Worm (Caenorhabditis elegans) whole organism, mixed stage, embryonic: Measurements from ENCODE around the gene nemp-1.

Source experiments
- lin-32 ChIP-seq: fragments of 200-800 bp; sonication (Bioruptor generic); optimal IDR thresholded peaks from 2 replicates; lab custom pipeline; 2018; ENCODE audit warnings: mild to moderate bottlenecking, missing genetic modification characterization, missing compliant biosample characterization
- unc-62 ChIP-seq: fragments of 150-350 bp; optimal IDR thresholded peaks from 2 replicates; lab custom pipeline; 2014; ENCODE audit warnings: missing biosample characterization, missing genetic modification reagents, missing genetic modification characterization

- TF ChIP-seq unc-62 (GFP tag; lab: Kevin White, UChicago) (no peak), lin-32 (GFP tag; lab: Kevin White, UChicago) (no peak)
Measured at ce11 chrIII:509045-509444, 36.9 kb downstream of the nemp-1 start.
